Fruit fly (Drosophila melanogaster) S2 (cell line): Measurements from ENCODE around the gene CG3610.

ENCODE experiments used
- CG8478 ChIP-seq: fragments of >200 bp; optimal IDR thresholded peaks from 2 replicates; lab custom pipeline; 2018
- CTCF ChIP-seq, 2 experiments: fragments of >200 bp; optimal IDR thresholded peaks; 2 replicates each; lab custom pipeline; 2018

dm6 chr3R:14830262-14830758, 14.5 kb upstream of the CG3610 start:
- peak; percentile 4 to 11 for TF ChIP-seq CTCF (optimal IDR thresholded peaks at IDR 0.05; lab: Kevin White, UChicago)
- no peak for TF ChIP-seq CG8478 (lab: Kevin White, UChicago)
